Worm (Caenorhabditis elegans) whole organism, midembryonic: Measurements from ENCODE around the gene Y57G11C.1130.

Experiments
- T22C8.4 ChIP-seq: fragments of 200-800 bp; sonication (Bioruptor generic); IDR thresholded peaks from 2 replicates; pipeline ENCODE4 v1.3.6; 2022; ENCODE audit warnings: missing genetic modification characterization, missing compliant biosample characterization
- cog-1 ChIP-seq: sonication (generic microtip); optimal IDR thresholded peaks from 2 replicates; lab custom pipeline; 2016; ENCODE audit warnings: missing genetic modification characterization, missing compliant biosample characterization
- flt-1 ChIP-seq: fragments of 200-800 bp; sonication (Bioruptor generic); IDR thresholded peaks from 2 replicates; pipeline ENCODE4 v1.3.6; 2022; ENCODE audit warnings: missing genetic modification characterization, missing compliant biosample characterization
- klf-2 ChIP-seq: fragments of 200-800 bp; sonication (Bioruptor generic); conservative IDR thresholded peaks from 2 replicates; pipeline ENCODE4 v1.3.6; 2022; ENCODE audit warnings: missing genetic modification reagents, missing genetic modification characterization, missing compliant biosample characterization
- med-1 ChIP-seq: sonication (generic microtip); optimal IDR thresholded peaks from 2 replicates; lab custom pipeline; 2017; ENCODE audit warnings: missing genetic modification characterization, mild to moderate bottlenecking, missing compliant biosample characterization, antibody characterized with exemption, missing genetic modification reagents; ENCODE audit not compliant: insufficient read depth
- ref-1 ChIP-seq: fragments of 200-800 bp; sonication (Bioruptor generic); conservative IDR thresholded peaks from 2 replicates; pipeline ENCODE4 v1.3.6; 2022; ENCODE audit warnings: missing genetic modification reagents, missing genetic modification characterization, missing compliant biosample characterization
- tab-1 ChIP-seq: fragments of 200-800 bp; sonication (Bioruptor generic); IDR thresholded peaks from 2 replicates; pipeline ENCODE4 v1.3.6; 2022; ENCODE audit warnings: missing genetic modification characterization, missing compliant biosample characterization
- ztf-23 ChIP-seq: fragments of 200-800 bp; sonication (Bioruptor generic); IDR thresholded peaks from 2 replicates; pipeline ENCODE4 v1.3.6; 2022; ENCODE audit warnings: missing genetic modification reagents, missing genetic modification characterization, missing compliant biosample characterization
- ztf-29 ChIP-seq: fragments of 200-800 bp; sonication (Bioruptor generic); IDR thresholded peaks from 2 replicates; pipeline ENCODE4 v1.3.6; 2022; ENCODE audit warnings: missing genetic modification reagents, missing genetic modification characterization, missing compliant biosample characterization

Gene Y57G11C.1130

ce11 chrIV:14828218-14828617 is 45.9 kb downstream of the Y57G11C.1130 start:
- TF ChIP-seq cog-1 (tag; lab: Kevin White, UChicago) (no peak), ztf-23 (no peak), klf-2 (GFP tag; lab: Robert Waterston, UW) (no peak), T22C8.4 (GFP tag; lab: Robert Waterston, UW) (no peak), flt-1 (no peak), ztf-29 (no peak), tab-1 (GFP tag; lab: Robert Waterston, UW) (no peak), med-1 (GFP tag; lab: Kevin White, UChicago) (no peak), ref-1 (GFP tag; lab: Robert Waterston, UW) (no peak)

- TF ChIP-seq cog-1 (tag; lab: Kevin White, UChicago) (no peak), klf-2 (GFP tag; lab: Robert Waterston, UW) (no peak), med-1 (GFP tag; lab: Kevin White, UChicago) (no peak), ref-1 (GFP tag; lab: Robert Waterston, UW) (no peak), ztf-23 (no peak), flt-1 (no peak), ztf-29 (no peak), T22C8.4 (GFP tag; lab: Robert Waterston, UW) (no peak), tab-1 (GFP tag; lab: Robert Waterston, UW) (no peak)
Observed at ce11 chrIV:14829026-14829425, 46.7 kb downstream of the Y57G11C.1130 start, which contains the start of gene hhat-2. Gene hhat-2 (minus strand): TSS chrIV:14829126.
